Worm (Caenorhabditis elegans) whole organism, late embryonic: Measurements from ENCODE around the gene M70.1.
A peak's percentile ranks its signal among the peaks of the same experiment; 100 is the strongest.
"Not testable (repeated sequence)": the region's sequence is repeated elsewhere in the genome, so short reads cannot be mapped to it uniquely, and the experiment has no call there.

Experiments used
- C08G9.2 ChIP-seq: sonication (generic microtip); optimal IDR thresholded peaks from 2 replicates; lab custom pipeline; 2016; ENCODE audit warnings: mild to moderate bottlenecking, missing genetic modification characterization, moderate library complexity, missing compliant biosample characterization
- F13H6.1 ChIP-seq: sonication (generic microtip); optimal IDR thresholded peaks from 2 replicates; lab custom pipeline; 2016; ENCODE audit warnings: missing genetic modification characterization, missing compliant biosample characterization
- K02D7.2 ChIP-seq: sonication (generic microtip); optimal IDR thresholded peaks from 2 replicates; lab custom pipeline; 2017; ENCODE audit warnings: mild to moderate bottlenecking, missing genetic modification characterization, missing compliant biosample characterization
- K09A11.1 ChIP-seq: sonication (generic microtip); optimal IDR thresholded peaks from 2 replicates; lab custom pipeline; 2017; ENCODE audit warnings: antibody characterized with exemption, mild to moderate bottlenecking, missing genetic modification characterization, missing compliant biosample characterization; ENCODE audit not compliant: insufficient read depth
- T23F11.4 ChIP-seq: fragments of 200-800 bp; sonication (Bioruptor generic); optimal IDR thresholded peaks from 2 replicates; lab custom pipeline; 2018; ENCODE audit warnings: mild to moderate bottlenecking, missing genetic modification characterization, missing compliant biosample characterization
- ceh-14 ChIP-seq: sonication (generic microtip); optimal IDR thresholded peaks from 2 replicates; lab custom pipeline; 2016; ENCODE audit warnings: missing genotype, missing genetic modification characterization, missing compliant biosample characterization
- ceh-18 ChIP-seq: sonication (generic microtip); optimal IDR thresholded peaks from 2 replicates; lab custom pipeline; 2016; ENCODE audit warnings: missing genetic modification characterization, missing compliant biosample characterization
- ceh-19 ChIP-seq: fragments of 200-800 bp; sonication (Bioruptor generic); optimal IDR thresholded peaks from 2 replicates; lab custom pipeline; 2018; ENCODE audit warnings: mild to moderate bottlenecking, missing genetic modification characterization, missing compliant biosample characterization
- ceh-2 ChIP-seq: sonication (generic microtip); optimal IDR thresholded peaks from 2 replicates; lab custom pipeline; 2016; ENCODE audit warnings: missing genotype, missing genetic modification characterization, missing compliant biosample characterization
- ceh-22 ChIP-seq: sonication (generic microtip); optimal IDR thresholded peaks from 2 replicates; lab custom pipeline; 2017; ENCODE audit warnings: missing biosample characterization, missing genetic modification characterization
- ceh-31 ChIP-seq: sonication (generic microtip); optimal IDR thresholded peaks from 2 replicates; lab custom pipeline; 2016; ENCODE audit warnings: missing genetic modification characterization, missing compliant biosample characterization
- ceh-34 ChIP-seq: sonication (generic microtip); optimal IDR thresholded peaks from 2 replicates; lab custom pipeline; 2016; ENCODE audit warnings: mild to moderate bottlenecking, missing genetic modification characterization, missing compliant biosample characterization
- ceh-6 ChIP-seq: fragments of 200-800 bp; sonication (Bioruptor generic); optimal IDR thresholded peaks from 2 replicates; lab custom pipeline; 2018; ENCODE audit warnings: mild to moderate bottlenecking, missing genetic modification characterization, missing compliant biosample characterization
- che-1 ChIP-seq: sonication (generic microtip); optimal IDR thresholded peaks from 2 replicates; lab custom pipeline; 2016; ENCODE audit warnings: mild to moderate bottlenecking, missing genetic modification characterization, missing compliant biosample characterization
- dmd-4 ChIP-seq: sonication (generic microtip); optimal IDR thresholded peaks from 2 replicates; lab custom pipeline; 2016; ENCODE audit warnings: borderline replicate concordance, missing genetic modification characterization, missing compliant biosample characterization
- dve-1 ChIP-seq: sonication (generic microtip); optimal IDR thresholded peaks from 2 replicates; lab custom pipeline; 2017; ENCODE audit warnings: antibody characterized with exemption, mild to moderate bottlenecking, missing genetic modification characterization, missing compliant biosample characterization
- elt-2 ChIP-seq: sonication (generic microtip); optimal IDR thresholded peaks from 2 replicates; lab custom pipeline; 2016; ENCODE audit warnings: missing genetic modification reagents, missing genetic modification characterization, missing compliant biosample characterization
- ets-4 ChIP-seq: sonication (generic microtip); optimal IDR thresholded peaks from 2 replicates; lab custom pipeline; 2016; ENCODE audit warnings: missing genetic modification characterization, missing compliant biosample characterization
- eyg-1 ChIP-seq: sonication (generic microtip); optimal IDR thresholded peaks from 2 replicates; lab custom pipeline; 2016; ENCODE audit warnings: missing genotype, missing genetic modification characterization, missing compliant biosample characterization
- hlh-30 ChIP-seq: sonication (generic microtip); optimal IDR thresholded peaks from 2 replicates; lab custom pipeline; 2017; ENCODE audit warnings: antibody characterized with exemption, missing genetic modification characterization, missing compliant biosample characterization; ENCODE audit not compliant: insufficient read depth
- hlh-6 ChIP-seq: sonication (generic microtip); optimal IDR thresholded peaks from 2 replicates; lab custom pipeline; 2016; ENCODE audit warnings: missing genotype, missing genetic modification characterization, missing compliant biosample characterization
- hlh-8 ChIP-seq: sonication (generic microtip); optimal IDR thresholded peaks from 2 replicates; lab custom pipeline; 2016; ENCODE audit warnings: missing genotype, missing genetic modification characterization, missing compliant biosample characterization
- lim-6 ChIP-seq: sonication (generic microtip); optimal IDR thresholded peaks from 2 replicates; lab custom pipeline; 2016; ENCODE audit warnings: missing genetic modification characterization, missing compliant biosample characterization
- madf-2 ChIP-seq: sonication (generic microtip); optimal IDR thresholded peaks from 2 replicates; lab custom pipeline; 2017; ENCODE audit warnings: missing genetic modification characterization, missing compliant biosample characterization
- nfya-1 ChIP-seq: sonication (generic microtip); optimal IDR thresholded peaks from 2 replicates; lab custom pipeline; 2017; ENCODE audit warnings: missing genetic modification characterization, mild to moderate bottlenecking, missing compliant biosample characterization, antibody characterized with exemption, moderate library complexity
- nhr-232 ChIP-seq: sonication (generic microtip); optimal IDR thresholded peaks from 2 replicates; lab custom pipeline; 2016; ENCODE audit warnings: missing genetic modification characterization, missing compliant biosample characterization
- odd-2 ChIP-seq: sonication (generic microtip); optimal IDR thresholded peaks from 2 replicates; lab custom pipeline; 2017; ENCODE audit warnings: antibody characterized with exemption, mild to moderate bottlenecking, missing genetic modification characterization, missing compliant biosample characterization
- pat-9 ChIP-seq: fragments of 200-800 bp; sonication (Bioruptor generic); optimal IDR thresholded peaks from 2 replicates; lab custom pipeline; 2018; ENCODE audit warnings: mild to moderate bottlenecking, missing genetic modification characterization, moderate library complexity, missing compliant biosample characterization
- pax-1 ChIP-seq: fragments of 150-350 bp; optimal IDR thresholded peaks from 2 replicates; lab custom pipeline; 2014; ENCODE audit warnings: missing biosample characterization, missing genetic modification characterization
- pha-2 ChIP-seq: sonication (generic microtip); optimal IDR thresholded peaks from 2 replicates; lab custom pipeline; 2017; ENCODE audit warnings: mild to moderate bottlenecking, missing genetic modification characterization, missing compliant biosample characterization
- pha-4 ChIP-seq: fragments of 150-350 bp; optimal IDR thresholded peaks from 2 replicates; lab custom pipeline; 2018; ENCODE audit warnings: missing biosample characterization, missing genetic modification reagents, missing genetic modification characterization
- pqm-1 ChIP-seq: sonication (generic microtip); optimal IDR thresholded peaks from 2 replicates; lab custom pipeline; 2016; ENCODE audit warnings: missing genetic modification characterization, missing compliant biosample characterization
- pros-1 ChIP-seq: fragments of 150-350 bp; optimal IDR thresholded peaks from 2 replicates; lab custom pipeline; 2014; ENCODE audit warnings: missing biosample characterization, missing genetic modification reagents, missing genetic modification characterization
- ref-2 ChIP-seq: sonication (generic microtip); optimal IDR thresholded peaks from 2 replicates; lab custom pipeline; 2016; ENCODE audit warnings: missing genetic modification characterization, missing compliant biosample characterization
- rnt-1 ChIP-seq: sonication (generic microtip); optimal IDR thresholded peaks from 2 replicates; lab custom pipeline; 2016; ENCODE audit warnings: missing genetic modification characterization, missing compliant biosample characterization
- syd-9 ChIP-seq: sonication (generic microtip); optimal IDR thresholded peaks from 2 replicates; lab custom pipeline; 2016; ENCODE audit warnings: mild to moderate bottlenecking, missing genetic modification characterization, moderate library complexity, missing compliant biosample characterization
- tbx-2 ChIP-seq: sonication (generic microtip); optimal IDR thresholded peaks from 2 replicates; lab custom pipeline; 2016; ENCODE audit warnings: missing genetic modification characterization, missing compliant biosample characterization
- unc-3 ChIP-seq, 2 experiments: fragments of 200-800 bp in 1 of 2; sonication (Bioruptor generic) in 1 of 2; sonication (generic microtip) in 1 of 2; conservative IDR thresholded peaks in 1 of 2; optimal IDR thresholded peaks in 1 of 2; 2 replicates each; pipeline versions ENCODE4 v1.3.6 to Lab custom; 2016 to 2022; ENCODE audit warnings: missing compliant biosample characterization in 2 of 2, missing genetic modification characterization in 2 of 2, missing genetic modification reagents in 1 of 2
- unc-42 ChIP-seq: sonication (generic microtip); optimal IDR thresholded peaks from 2 replicates; lab custom pipeline; 2016; ENCODE audit warnings: missing genotype, missing genetic modification characterization, missing compliant biosample characterization
- unc-55 ChIP-seq: sonication (generic microtip); optimal IDR thresholded peaks from 2 replicates; lab custom pipeline; 2017; ENCODE audit warnings: missing biosample characterization, missing genetic modification reagents, missing genetic modification characterization
- unc-86 ChIP-seq: sonication (generic microtip); optimal IDR thresholded peaks from 2 replicates; lab custom pipeline; 2016; ENCODE audit warnings: missing genetic modification characterization, missing compliant biosample characterization
- ztf-16 ChIP-seq: sonication (generic microtip); optimal IDR thresholded peaks from 2 replicates; lab custom pipeline; 2017; ENCODE audit warnings: missing genetic modification characterization, missing compliant biosample characterization

The M70.1 gene

DNA sequence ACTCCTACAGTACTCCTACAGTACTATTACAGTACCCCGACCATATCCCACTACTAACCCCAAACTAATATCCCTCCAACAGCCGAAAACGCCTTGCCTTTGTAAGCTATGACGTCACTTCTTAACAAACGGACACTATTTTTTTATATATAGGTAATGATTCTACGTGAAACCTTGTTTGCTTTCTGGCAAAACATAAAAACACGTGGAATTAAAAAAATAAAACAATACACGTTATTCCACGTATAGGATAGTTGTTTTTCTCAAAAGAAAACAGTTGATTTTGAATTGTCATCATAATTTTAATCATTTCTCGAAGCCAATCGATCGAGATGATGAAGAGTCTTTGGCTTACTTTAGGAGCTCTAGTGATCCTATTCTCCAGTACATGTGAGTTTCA, at the start of gene M70.1:
M70.1 (plus strand) TSS at position 301 of the 400 bp plus-strand sequence.
- not testable (repeated sequence) for TF ChIP-seq dmd-4; K02D7.2 (tag; lab: Kevin White, UChicago); pha-4

DNA sequence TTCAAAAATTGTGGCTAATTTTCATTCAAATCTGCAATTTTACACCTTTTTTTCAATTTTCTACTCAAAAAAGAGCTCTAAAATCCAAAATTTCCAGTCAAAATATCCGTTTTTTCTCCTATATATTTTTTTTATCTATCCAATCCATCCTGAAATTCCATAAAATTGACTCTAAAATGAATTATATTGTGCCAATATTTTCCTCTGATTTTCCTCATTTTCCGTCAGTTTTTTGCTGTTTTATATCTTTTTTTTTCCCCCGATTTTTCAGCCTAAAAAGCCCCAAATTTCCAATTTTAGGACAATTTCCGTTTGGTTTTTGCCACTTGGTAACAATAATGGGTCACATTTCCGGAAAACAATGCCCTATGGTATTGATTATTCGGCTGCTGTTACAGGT, 46.9 kb upstream of the M70.1 start, which contains the start of gene Y71G10AR.4:
Y71G10AR.4 (plus strand) TSS at position 301 of the 400 bp plus-strand sequence.
- TF ChIP-seq nfya-1 (no peak), che-1 (tag; lab: Kevin White, UChicago) (no peak)

DNA sequence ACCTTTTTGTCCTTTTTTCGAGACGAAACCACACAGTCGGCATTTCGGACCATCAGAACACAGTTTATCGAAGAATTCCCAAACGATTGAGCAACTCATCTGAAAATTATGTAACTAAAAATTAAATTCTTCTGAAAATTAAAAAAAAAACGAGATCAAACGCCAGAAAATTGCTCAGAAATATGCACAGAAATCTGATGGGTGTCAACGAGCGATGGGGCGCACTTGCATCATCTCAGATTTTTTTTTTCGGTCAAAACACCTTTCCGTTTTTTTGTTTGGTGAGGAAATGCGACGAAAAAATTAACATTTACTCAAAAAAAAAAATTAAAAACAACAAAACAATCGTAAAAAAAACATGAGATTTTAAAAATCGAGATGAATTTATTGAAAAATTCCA, 28.9 kb upstream of the M70.1 start, which contains the start of gene T04C4.3:
T04C4.3 (minus strand) TSS at position 101 of the 400 bp plus-strand sequence.
- not testable (repeated sequence) for TF ChIP-seq pat-9, nhr-232, ceh-2 (tag; lab: Kevin White, UChicago)

DNA sequence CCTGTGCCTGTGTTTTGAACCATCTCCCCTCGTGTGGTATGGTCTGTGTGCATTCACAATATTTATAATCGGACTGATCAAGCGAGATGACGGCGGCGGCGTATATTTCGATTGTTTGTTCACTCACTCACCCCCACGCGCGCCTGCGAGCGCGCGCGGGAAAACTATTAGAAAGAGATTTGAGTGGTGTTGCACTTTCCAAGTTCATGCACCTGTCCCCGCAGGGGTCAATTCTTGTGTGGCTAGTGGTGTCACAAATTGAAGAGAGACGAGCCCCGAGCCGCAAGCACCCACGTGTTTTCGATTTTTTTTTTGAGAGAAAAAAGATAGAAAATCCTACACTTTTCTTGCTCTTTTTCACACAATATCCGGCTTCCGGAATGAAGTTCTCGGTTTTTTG, 28.4 kb upstream of the M70.1 start:
- TF ChIP-seq ztf-16 (tag; lab: Kevin White, UChicago), result no peak
- TF ChIP-seq ceh-2 (tag; lab: Kevin White, UChicago), result peak; percentile 9
- peak; percentile 47 for TF ChIP-seq pha-2 (tag; lab: Kevin White, UChicago)
- TF ChIP-seq, all 69 proteins: peak for 2

DNA sequence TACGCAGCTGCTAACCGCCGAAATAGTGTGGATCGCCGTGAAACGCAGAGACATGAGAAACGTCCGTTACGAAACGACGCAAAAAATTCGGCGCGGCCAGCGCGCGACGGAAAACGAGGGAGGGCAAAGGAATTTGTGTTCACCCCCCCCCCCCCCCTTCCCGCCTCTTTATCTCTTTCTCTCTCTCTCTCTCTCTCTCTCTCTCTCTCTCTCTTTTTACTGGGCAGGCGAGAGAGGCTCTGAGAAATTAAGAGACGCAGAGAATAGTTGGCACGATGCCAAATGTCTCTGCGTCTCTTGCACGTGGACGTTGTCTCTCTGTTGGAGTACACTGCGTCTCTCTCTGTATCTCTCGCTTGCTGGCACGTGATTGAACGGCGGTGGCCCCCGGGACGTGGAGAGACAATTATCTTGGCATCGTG, 26.3 kb upstream of the M70.1 start:
- TF ChIP-seq pha-4, result no peak
- TF ChIP-seq C08G9.2, result peak; percentile 41
- no peak for TF ChIP-seq pax-1
- no peak for TF ChIP-seq odd-2 (tag; lab: Kevin White, UChicago)
- peak; percentile 27 for TF ChIP-seq eyg-1
- TF ChIP-seq ceh-19, result peak; percentile 81
- TF ChIP-seq pqm-1 (tag; lab: Kevin White, UChicago), result no peak
- peak; percentile 77 for TF ChIP-seq ceh-34
- TF ChIP-seq pat-9 (tag; lab: Kevin White, UChicago), result peak; percentile 73
- TF ChIP-seq K09A11.1 (tag; lab: Kevin White, UChicago), result peak; percentile 20
- TF ChIP-seq pha-2 (tag; lab: Kevin White, UChicago), result peak; percentile 43
- TF ChIP-seq hlh-6 (tag; lab: Kevin White, UChicago), result no peak
- peak; percentile 36 for TF ChIP-seq madf-2 (tag; lab: Kevin White, UChicago)
- TF ChIP-seq ceh-31 (tag; lab: Kevin White, UChicago), result peak; percentile 89
- TF ChIP-seq ceh-18 (tag; lab: Kevin White, UChicago), result peak; percentile 91
- peak; percentile 50 for TF ChIP-seq T23F11.4 (GFP tag; lab: Kevin White, UChicago)
- peak; percentile 38 for TF ChIP-seq pros-1 (tag; lab: Kevin White, UChicago)
- peak; percentile 74 for TF ChIP-seq F13H6.1 (tag; lab: Kevin White, UChicago)
- peak; percentile 95 for TF ChIP-seq unc-55 (GFP tag; lab: Kevin White, UChicago)
- TF ChIP-seq tbx-2, result peak; percentile 81
- no peak for TF ChIP-seq lim-6
- peak; percentile 88 for TF ChIP-seq nfya-1
- no peak for TF ChIP-seq unc-3 (GFP tag; conservative IDR thresholded peaks at IDR 0.05; lab: Robert Waterston, UW)
- TF ChIP-seq unc-3 (tag; optimal IDR thresholded peaks at IDR 0.05; lab: Kevin White, UChicago), result no peak
- TF ChIP-seq hlh-30, result peak; percentile 98
- TF ChIP-seq hlh-8 (tag; lab: Kevin White, UChicago), result no peak
- TF ChIP-seq ref-2, result peak; percentile 87
- TF ChIP-seq ztf-16 (tag; lab: Kevin White, UChicago), result peak; percentile 55
- peak; percentile 79 for TF ChIP-seq ceh-14 (tag; lab: Kevin White, UChicago)
- TF ChIP-seq ets-4 (tag; lab: Kevin White, UChicago), result peak; percentile 49
- TF ChIP-seq elt-2 (tag; lab: Kevin White, UChicago), result peak; percentile 31
- TF ChIP-seq ceh-22 (tag; lab: Kevin White, UChicago), result peak; percentile 86
- no peak for TF ChIP-seq syd-9 (tag; lab: Kevin White, UChicago)
- TF ChIP-seq che-1 (tag; lab: Kevin White, UChicago), result peak; percentile 53
- TF ChIP-seq unc-42 (tag; lab: Kevin White, UChicago), result peak; percentile 62
- TF ChIP-seq unc-86 (tag; lab: Kevin White, UChicago), result peak; percentile 21
- no peak for TF ChIP-seq ceh-6
- peak; percentile 69 for TF ChIP-seq rnt-1 (tag; lab: Kevin White, UChicago)
- TF ChIP-seq ceh-2 (tag; lab: Kevin White, UChicago), result no peak
- TF ChIP-seq dve-1 (tag; lab: Kevin White, UChicago), result peak; percentile 74
